2 worm cellular contexts compared by ENCODE assay signal in genomic region chrV:7777098-7777497, ce11.
TF ChIP-seq lines count a peak whose summit lies in the region.

Gene C26F1.3, plus strand, starts transcription at chrV:7777300.

TF ChIP-seq in whole organism, L4 larva, 104 proteins besides CTCF, POLR2A, EP300 and RAD21 (continued from another document):
- TF ChIP-seq arid-1 (GFP tag; conservative IDR thresholded peaks at IDR 0.05; lab: Robert Waterston, UW) (0 out of 2 replicates have a peak, but pooled peaks have one; percentile 29), zag-1 (tag; optimal IDR thresholded peaks at IDR 0.05; lab: Kevin White, UChicago) (no peak), nhr-48 (tag; optimal IDR thresholded peaks at IDR 0.05; lab: Kevin White, UChicago) (no peak), ceh-44 (GFP tag; IDR thresholded peaks at IDR 0.05; lab: Robert Waterston, UW) (no peak), mxl-3 (GFP tag; optimal IDR thresholded peaks at IDR 0.05; lab: Kevin White, UChicago) (no peak), dmd-9 (GFP tag; IDR thresholded peaks at IDR 0.05; lab: Robert Waterston, UW) (no peak), cey-2 (tag; optimal IDR thresholded peaks at IDR 0.05; lab: Kevin White, UChicago; ENCODE audit: borderline replicate concordance, insufficient read depth) (no peak), Y105C5A.15 (GFP tag; IDR thresholded peaks at IDR 0.05; lab: Robert Waterston, UW) (peak; percentile 35; the same call in 1 of the 2 replicates)

TF ChIP-seq in whole organism, young adult, 124 proteins besides CTCF, POLR2A, EP300 and RAD21 (continued from another document):
- TF ChIP-seq madf-10 (tag; optimal IDR thresholded peaks at IDR 0.05; lab: Kevin White, UChicago), result no peak
- TF ChIP-seq nfya-2 (GFP tag; IDR thresholded peaks at IDR 0.05; lab: Robert Waterston, UW), result no peak
- peak; percentile 55; the same call in 1 of the 2 replicates for TF ChIP-seq C17E4.6 (GFP tag; IDR thresholded peaks at IDR 0.05; lab: Robert Waterston, UW)
- TF ChIP-seq tbp1 (GFP tag; optimal IDR thresholded peaks at IDR 0.05; lab: Kevin White, UChicago), result peak; percentile 20
- TF ChIP-seq xnd-1 (tag; optimal IDR thresholded peaks at IDR 0.05; lab: Kevin White, UChicago), result no peak
- no peak for TF ChIP-seq F55B11.4 (tag; optimal IDR thresholded peaks at IDR 0.05; lab: Kevin White, UChicago; ENCODE audit: borderline replicate concordance, insufficient read depth)
- TF ChIP-seq hmg-20 (GFP tag; IDR thresholded peaks at IDR 0.05; lab: Robert Waterston, UW), result no peak
- TF ChIP-seq ztf-18 (tag; optimal IDR thresholded peaks at IDR 0.05; lab: Kevin White, UChicago), result no peak
- TF ChIP-seq dox-1 (GFP tag; IDR thresholded peaks at IDR 0.05; lab: Robert Waterston, UW), result no peak
- no peak for TF ChIP-seq chd-7 (tag; optimal IDR thresholded peaks at IDR 0.05; lab: Kevin White, UChicago)
- TF ChIP-seq rpc-1 (optimal IDR thresholded peaks at IDR 0.05; lab: Kevin White, UChicago), result no peak
- no peak for TF ChIP-seq rpc-1 (tag; optimal IDR thresholded peaks at IDR 0.05; lab: Kevin White, UChicago)
- no peak for TF ChIP-seq F52B5.7 (tag; optimal IDR thresholded peaks at IDR 0.05; lab: Kevin White, UChicago)
- no peak for TF ChIP-seq attf-5 (GFP tag; optimal IDR thresholded peaks at IDR 0.05; lab: Kevin White, UChicago)
- no peak for TF ChIP-seq ztf-26 (tag; optimal IDR thresholded peaks at IDR 0.05; lab: Kevin White, UChicago)
- TF ChIP-seq hmg-1.2 (GFP tag; IDR thresholded peaks at IDR 0.05; lab: Robert Waterston, UW), result 0 out of 2 replicates have a peak, but pooled peaks have one; percentile 6
- no peak for TF ChIP-seq let-526 (GFP tag; IDR thresholded peaks at IDR 0.05; lab: Robert Waterston, UW)
- no peak for TF ChIP-seq B0019.2 (GFP tag; conservative IDR thresholded peaks at IDR 0.05; lab: Robert Waterston, UW)
- TF ChIP-seq ztf-22 (GFP tag; optimal IDR thresholded peaks at IDR 0.05; lab: Kevin White, UChicago), result no peak
- no peak for TF ChIP-seq mes-4 (tag; optimal IDR thresholded peaks at IDR 0.05; lab: Kevin White, UChicago)
- TF ChIP-seq atf-7 (tag; optimal IDR thresholded peaks at IDR 0.05; lab: Kevin White, UChicago), result no peak
- TF ChIP-seq F33H1.4 (GFP tag; IDR thresholded peaks at IDR 0.05; lab: Robert Waterston, UW), result no peak
